Fruit fly (Drosophila melanogaster) whole organism, embryonic: Measurements from ENCODE around the gene Cpr67Fb.

ENCODE experiments used
- Blimp-1 ChIP-seq: fragments of 200-800 bp; sonication (Bioruptor generic); optimal IDR thresholded peaks from 3 replicates; lab custom pipeline; 2018; ENCODE audit warnings: missing biosample characterization, missing genetic modification characterization, mild to moderate bottlenecking, moderate library complexity, missing genetic modification reagents
- CG10274 ChIP-seq: fragments of 200-800 bp; sonication (Bioruptor generic); optimal IDR thresholded peaks from 3 replicates; lab custom pipeline; 2017; ENCODE audit warnings: missing biosample characterization, mild to moderate bottlenecking, missing genetic modification characterization
- CG11695 ChIP-seq: fragments of 200-800 bp; sonication (Bioruptor generic); IDR thresholded peaks from 3 replicates; pipeline ENCODE4 v1.3.6; 2022; ENCODE audit warnings: missing biosample characterization, missing genetic modification characterization
- CG12155 ChIP-seq: fragments of 200-800 bp; sonication (Bioruptor generic); optimal IDR thresholded peaks from 3 replicates; lab custom pipeline; 2016; ENCODE audit warnings: missing biosample characterization, missing genetic modification characterization
- CG15601 ChIP-seq: fragments of 200-800 bp; sonication (Bioruptor generic); optimal IDR thresholded peaks from 3 replicates; lab custom pipeline; 2019; ENCODE audit warnings: missing biosample characterization, mild to moderate bottlenecking, missing genetic modification characterization, moderate library complexity
- CG18599 ChIP-seq: fragments of 200-800 bp; sonication (Bioruptor generic); optimal IDR thresholded peaks from 3 replicates; lab custom pipeline; 2017; ENCODE audit warnings: missing biosample characterization, missing genetic modification characterization, mild to moderate bottlenecking, moderate library complexity, missing genetic modification reagents
- CG2712 ChIP-seq: fragments of 200-800 bp; optimal IDR thresholded peaks from 3 replicates; lab custom pipeline; 2019; ENCODE audit warnings: missing biosample characterization, mild to moderate bottlenecking, missing genetic modification characterization, moderate library complexity
- CG34224 ChIP-seq: fragments of 200-800 bp; sonication (Bioruptor generic); IDR thresholded peaks from 3 replicates; pipeline ENCODE4 v1.3.6; 2022; ENCODE audit warnings: missing biosample characterization, missing genetic modification characterization; ENCODE audit not compliant: partially characterized antibody
- CG34422 ChIP-seq: fragments of 200-800 bp; sonication (Bioruptor generic); IDR thresholded peaks from 3 replicates; pipeline ENCODE4 v1.3.6; 2022; ENCODE audit warnings: missing biosample characterization, missing genetic modification characterization
- CG6683 ChIP-seq: fragments of 200-800 bp; sonication (Bioruptor generic); optimal IDR thresholded peaks from 2 replicates; lab custom pipeline; 2017; ENCODE audit warnings: missing biosample characterization, mild to moderate bottlenecking, missing genetic modification characterization, missing genetic modification reagents
- CG6689 ChIP-seq: fragments of 200-800 bp; sonication (Bioruptor generic); IDR thresholded peaks from 2 replicates; pipeline ENCODE4 v1.3.6; 2022; ENCODE audit warnings: missing biosample characterization, missing genetic modification characterization
- CG8281 ChIP-seq: fragments of 200-800 bp; sonication (Bioruptor generic); optimal IDR thresholded peaks from 2 replicates; lab custom pipeline; 2018; ENCODE audit warnings: missing biosample characterization, mild to moderate bottlenecking, missing genetic modification characterization, moderate library complexity
- CG8944 ChIP-seq: fragments of 200-800 bp; sonication (Bioruptor generic); optimal IDR thresholded peaks from 3 replicates; lab custom pipeline; 2016; ENCODE audit warnings: missing biosample characterization, missing genetic modification characterization
- CG9215 ChIP-seq: fragments of 200-800 bp; sonication (Bioruptor generic); IDR thresholded peaks from 2 replicates; pipeline ENCODE4 v1.3.6; 2022; ENCODE audit warnings: missing biosample characterization, missing genetic modification characterization
- E2f1 ChIP-seq: fragments of 200-800 bp; sonication (Bioruptor generic); IDR thresholded peaks from 2 replicates; pipeline ENCODE4 v1.3.6; 2022; ENCODE audit warnings: missing biosample characterization, missing genetic modification characterization
- Eip74EF ChIP-seq, 2 experiments: fragments of 200-800 bp in 1 of 2; fragments of >200 bp in 1 of 2; sonication (Bioruptor generic) in 1 of 2; optimal IDR thresholded peaks; 2 replicates each; lab custom pipeline; 2017 to 2019; ENCODE audit warnings: missing biosample characterization in 2 of 2, missing genetic modification characterization in 2 of 2, mild to moderate bottlenecking in 1 of 2, moderate library complexity in 1 of 2
- Fer1 ChIP-seq: fragments of 200-800 bp; sonication (Bioruptor generic); optimal IDR thresholded peaks from 2 replicates; lab custom pipeline; 2017; ENCODE audit warnings: missing biosample characterization, mild to moderate bottlenecking, missing genetic modification characterization
- Fer2 ChIP-seq: fragments of 200-800 bp; sonication (Bioruptor generic); optimal IDR thresholded peaks from 2 replicates; lab custom pipeline; 2018; ENCODE audit warnings: missing biosample characterization, mild to moderate bottlenecking, missing genetic modification characterization, moderate library complexity
- H15 ChIP-seq: fragments of 200-800 bp; sonication (Bioruptor generic); IDR thresholded peaks from 3 replicates; pipeline ENCODE4 v1.3.6; 2022; ENCODE audit warnings: missing biosample characterization, missing genetic modification characterization
- Hsf ChIP-seq: fragments of 200-800 bp; sonication (Bioruptor generic); optimal IDR thresholded peaks from 3 replicates; lab custom pipeline; 2016; ENCODE audit warnings: missing biosample characterization, missing genetic modification characterization
- Lim3 ChIP-seq: fragments of 200-800 bp; sonication (Bioruptor generic); IDR thresholded peaks from 2 replicates; pipeline ENCODE4 v1.3.6; 2022; ENCODE audit warnings: missing biosample characterization, missing genetic modification characterization
- Mes4 ChIP-seq: fragments of 200-800 bp; sonication (Bioruptor generic); optimal IDR thresholded peaks from 2 replicates; lab custom pipeline; 2016; ENCODE audit warnings: missing biosample characterization, missing genetic modification characterization
- Nf-YB ChIP-seq: fragments of 200-800 bp; sonication (Bioruptor generic); optimal IDR thresholded peaks from 3 replicates; lab custom pipeline; 2019; ENCODE audit warnings: missing biosample characterization, mild to moderate bottlenecking, missing genetic modification characterization, moderate library complexity
- Pdp1 ChIP-seq, 2 experiments: fragments of 200-800 bp; sonication (Bioruptor generic); optimal IDR thresholded peaks; 3 replicates each; lab custom pipeline; 2016; ENCODE audit warnings: missing biosample characterization in 2 of 2, missing genetic modification characterization in 2 of 2, mild to moderate bottlenecking in 1 of 2, moderate library complexity in 1 of 2
- Poxn ChIP-seq: fragments of 200-800 bp; sonication (Bioruptor generic); IDR thresholded peaks from 2 replicates; pipeline ENCODE4 v1.3.6; 2022; ENCODE audit warnings: missing biosample characterization, missing genetic modification characterization
- Tbp ChIP-seq: fragments of >200 bp; optimal IDR thresholded peaks from 2 replicates; lab custom pipeline; 2018; ENCODE audit warnings: missing biosample characterization, missing genetic modification characterization
- Usf ChIP-seq: fragments of 200-800 bp; sonication (Bioruptor generic); optimal IDR thresholded peaks from 2 replicates; lab custom pipeline; 2017; ENCODE audit warnings: missing genotype, missing biosample characterization, missing genetic modification characterization
- YL-1 ChIP-seq: fragments of 200-800 bp; sonication (Bioruptor generic); optimal IDR thresholded peaks from 3 replicates; lab custom pipeline; 2017; ENCODE audit warnings: missing biosample characterization, mild to moderate bottlenecking, missing genetic modification characterization
- br ChIP-seq: fragments of >200 bp; optimal IDR thresholded peaks from 2 replicates; lab custom pipeline; 2017
- dati ChIP-seq: fragments of 200-800 bp; sonication (Bioruptor generic); IDR thresholded peaks from 2 replicates; pipeline ENCODE4 v1.3.6; 2022; ENCODE audit warnings: missing biosample characterization, missing genetic modification characterization
- ems ChIP-seq: fragments of 200-800 bp; sonication (Bioruptor generic); optimal IDR thresholded peaks from 3 replicates; lab custom pipeline; 2016; ENCODE audit warnings: missing biosample characterization, missing genetic modification characterization
- ewg ChIP-seq: fragments of 200-800 bp; sonication (Bioruptor generic); optimal IDR thresholded peaks from 3 replicates; lab custom pipeline; 2017; ENCODE audit warnings: mild to moderate bottlenecking, missing biosample characterization, missing genetic modification reagents, missing genetic modification characterization
- eyg ChIP-seq: fragments of 200-800 bp; sonication (Bioruptor generic); optimal IDR thresholded peaks from 3 replicates; lab custom pipeline; 2016; ENCODE audit warnings: missing biosample characterization, missing genetic modification characterization
- gsb-n ChIP-seq: fragments of 200-800 bp; sonication (Bioruptor generic); optimal IDR thresholded peaks from 3 replicates; lab custom pipeline; 2018; ENCODE audit warnings: missing biosample characterization, mild to moderate bottlenecking, missing genetic modification characterization
- ind ChIP-seq: fragments of 200-800 bp; sonication (Bioruptor generic); optimal IDR thresholded peaks from 3 replicates; lab custom pipeline; 2016; ENCODE audit warnings: missing biosample characterization, missing genetic modification characterization
- kay ChIP-seq: fragments of 200-800 bp; sonication (Bioruptor generic); optimal IDR thresholded peaks from 2 replicates; lab custom pipeline; 2016; ENCODE audit warnings: missing biosample characterization, missing genetic modification characterization
- lab ChIP-seq: fragments of 200-800 bp; sonication (Bioruptor generic); optimal IDR thresholded peaks from 3 replicates; lab custom pipeline; 2017; ENCODE audit warnings: missing biosample characterization, missing genetic modification characterization, mild to moderate bottlenecking, moderate library complexity, missing genetic modification reagents
- mirr ChIP-seq: fragments of 200-800 bp; sonication (Bioruptor generic); optimal IDR thresholded peaks from 3 replicates; lab custom pipeline; 2018; ENCODE audit warnings: missing biosample characterization, mild to moderate bottlenecking, missing genetic modification characterization
- pan ChIP-seq, 4 experiments: fragments of >200 bp in 3 of 4; fragments of 200-800 bp in 1 of 4; sonication (Bioruptor generic) in 1 of 4; optimal IDR thresholded peaks in 3 of 4; IDR thresholded peaks in 1 of 4; 2 replicates each; pipeline versions ENCODE4 v1.3.6 to Lab custom; 2017 to 2022; ENCODE audit warnings: missing biosample characterization in 2 of 4, missing genetic modification characterization in 2 of 4, mixed read lengths in 1 of 4
- pb ChIP-seq: fragments of 200-800 bp; sonication (Bioruptor generic); optimal IDR thresholded peaks from 3 replicates; lab custom pipeline; 2016; ENCODE audit warnings: missing biosample characterization, missing genetic modification characterization
- psq ChIP-seq: fragments of 200-800 bp; sonication (Bioruptor generic); optimal IDR thresholded peaks from 2 replicates; lab custom pipeline; 2017; ENCODE audit warnings: missing biosample characterization, missing genetic modification characterization
- pum ChIP-seq: fragments of 200-800 bp; sonication (Bioruptor generic); optimal IDR thresholded peaks from 2 replicates; lab custom pipeline; 2016; ENCODE audit warnings: missing biosample characterization, missing genetic modification characterization
- ranshi ChIP-seq: fragments of 200-800 bp; sonication (Bioruptor generic); IDR thresholded peaks from 2 replicates; pipeline ENCODE4 v1.3.6; 2022; ENCODE audit warnings: missing biosample characterization, missing genetic modification characterization
- scrt ChIP-seq: fragments of 200-800 bp; sonication (Bioruptor generic); optimal IDR thresholded peaks from 2 replicates; lab custom pipeline; 2018; ENCODE audit warnings: missing biosample characterization, mild to moderate bottlenecking, missing genetic modification characterization, moderate library complexity
- sd ChIP-seq: fragments of 200-800 bp; sonication (Bioruptor generic); optimal IDR thresholded peaks from 3 replicates; lab custom pipeline; 2018; ENCODE audit warnings: missing biosample characterization, mild to moderate bottlenecking, missing genetic modification characterization, moderate library complexity
- sens ChIP-seq: fragments of 200-800 bp; sonication (Bioruptor generic); peaks from one replicate; lab custom pipeline; 2016; ENCODE audit warnings: missing biosample characterization, missing genetic modification characterization
- sens-2 ChIP-seq: fragments of 200-800 bp; sonication (Bioruptor generic); IDR thresholded peaks from 2 replicates; pipeline ENCODE4 v1.3.6; 2022; ENCODE audit warnings: missing biosample characterization, missing genetic modification characterization
- stc ChIP-seq: fragments of 200-800 bp; sonication (Bioruptor generic); IDR thresholded peaks from 2 replicates; pipeline ENCODE4 v1.3.6; 2022; ENCODE audit warnings: missing biosample characterization, missing genetic modification characterization
- trem ChIP-seq: fragments of 200-800 bp; optimal IDR thresholded peaks from 3 replicates; lab custom pipeline; 2019; ENCODE audit warnings: missing biosample characterization, mild to moderate bottlenecking, missing genetic modification characterization, moderate library complexity
- usp ChIP-seq: fragments of >200 bp; optimal IDR thresholded peaks from 2 replicates; lab custom pipeline; 2017; ENCODE audit warnings: missing biosample characterization, missing genetic modification characterization

The Cpr67Fb gene

dm6 chr3L:10893156-10893784 lies 703 bp upstream of the Cpr67Fb start (continued):
- TF ChIP-seq stc (GFP tag; lab: Robert Waterston, UW) (no peak), sens-2 (GFP tag; lab: Robert Waterston, UW) (no peak), YL-1 (GFP tag; lab: Kevin White, UChicago) (no peak), pan (optimal IDR thresholded peaks at IDR 0.05; lab: Kevin White, UChicago) (no peak), pan (GFP tag; optimal IDR thresholded peaks at IDR 0.05 in 1 of 2, IDR thresholded peaks at IDR 0.05 in 1 of 2) (peak in 1 of 2 experiments; percentile 6), ind (peak; percentile 30), sd (peak; percentile 79), Eip74EF (GFP tag; optimal IDR thresholded peaks at IDR 0.05; lab: Kevin White, UChicago) (peak in 1 of 2 experiments; percentile 53), scrt (GFP tag; lab: Kevin White, UChicago) (no peak), pb (GFP tag; lab: Kevin White, UChicago) (no peak), usp (no peak), kay (no peak), CG34224 (GFP tag; lab: Robert Waterston, UW) (no peak), CG8281 (tag; lab: Kevin White, UChicago) (no peak), CG6689 (GFP tag; lab: Robert Waterston, UW) (no peak), Pdp1 (GFP tag; optimal IDR thresholded peaks at IDR 0.05; lab: Kevin White, UChicago) (no peak), CG34422 (no peak), ems (GFP tag; lab: Kevin White, UChicago) (no peak), Fer2 (tag; lab: Kevin White, UChicago) (no peak), CG18599 (GFP tag; lab: Kevin White, UChicago) (peak; percentile 16), br (lab: Kevin White, UChicago) (no peak), Hsf (no peak), CG8944 (GFP tag; lab: Kevin White, UChicago) (no peak), Tbp (no peak), CG11695 (GFP tag; lab: Robert Waterston, UW) (peak; percentile 43; the same call in 1 of the 3 replicates), CG12155 (GFP tag; lab: Kevin White, UChicago) (no peak), pum (no peak), lab (peak; percentile 42), Nf-YB (peak; percentile 49), trem (tag; lab: Kevin White, UChicago) (no peak), ranshi (GFP tag; lab: Robert Waterston, UW) (no peak), E2f1 (GFP tag; lab: Robert Waterston, UW) (peak; percentile 16; the same call in 1 of the 2 replicates), Usf (GFP tag; lab: Kevin White, UChicago) (no peak), dati (GFP tag; lab: Robert Waterston, UW) (no peak), ewg (GFP tag; lab: Kevin White, UChicago) (no peak), Fer1 (GFP tag; lab: Kevin White, UChicago) (peak; percentile 15), Blimp-1 (peak; percentile 46), Lim3 (GFP tag; lab: Robert Waterston, UW) (no peak), CG9215 (GFP tag; lab: Robert Waterston, UW) (no peak), psq (no peak), Mes4 (GFP tag; lab: Kevin White, UChicago) (no peak), CG2712 (tag; lab: Kevin White, UChicago) (peak; percentile 73), sens (GFP tag; lab: Kevin White, UChicago) (peak; percentile 26), eyg (no peak), CG6683 (GFP tag; lab: Kevin White, UChicago) (peak; percentile 30), gsb-n (tag; lab: Kevin White, UChicago) (peak; percentile 65), CG15601 (tag; lab: Kevin White, UChicago) (no peak), CG10274 (GFP tag; lab: Kevin White, UChicago) (no peak), mirr (no peak), Poxn (GFP tag; lab: Robert Waterston, UW) (no peak), H15 (GFP tag; lab: Robert Waterston, UW) (no peak)
